Fruit fly (Drosophila melanogaster): Measurements from ENCODE around the gene SmE.

SmE gene

dm6 chr2L:7875676-7876075 lies 9.6 kb downstream of the SmE start:
- no peak for TF ChIP-seq CG1621 (tag; optimal IDR thresholded peaks at IDR 0.05)
- no peak for TF ChIP-seq eg (GFP tag; IDR thresholded peaks at IDR 0.05)
- TF ChIP-seq CG8632 (GFP tag; optimal IDR thresholded peaks at IDR 0.05), result peak; percentile 50
- peak; percentile 3 for TF ChIP-seq vri (GFP tag; optimal IDR thresholded peaks at IDR 0.05)
- TF ChIP-seq fd85E (GFP tag; optimal IDR thresholded peaks at IDR 0.05), result no peak
- TF ChIP-seq Eip78C (GFP tag), result peak; percentile 79
- no peak for TF ChIP-seq Sox14 (GFP tag; optimal IDR thresholded peaks at IDR 0.05)
- no peak for TF ChIP-seq CG11294 (GFP tag; IDR thresholded peaks at IDR 0.05)
- peak; percentile 42 for TF ChIP-seq OdsH (GFP tag; optimal IDR thresholded peaks at IDR 0.05)
- peak; percentile 30 for TF ChIP-seq Eip75B (GFP tag; optimal IDR thresholded peaks at IDR 0.05)
- TF ChIP-seq net (GFP tag; optimal IDR thresholded peaks at IDR 0.05), result peak; percentile 46
- peak; percentile 27; the same call in 1 of the 2 replicates for TF ChIP-seq CG15336 (GFP tag; IDR thresholded peaks at IDR 0.05)
- peak; percentile 57 for TF ChIP-seq esn (GFP tag; optimal IDR thresholded peaks at IDR 0.05)
- peak; percentile 17 for TF ChIP-seq Sox15 (GFP tag; optimal IDR thresholded peaks at IDR 0.05)
- TF ChIP-seq spab (GFP tag; optimal IDR thresholded peaks at IDR 0.05), result no peak
- TF ChIP-seq Smox (GFP tag; optimal IDR thresholded peaks at IDR 0.05), result peak; percentile 37
- TF ChIP-seq CG7368 (GFP tag; optimal IDR thresholded peaks at IDR 0.05), result peak; percentile 2
- no peak for TF ChIP-seq CG32006 (GFP tag; optimal IDR thresholded peaks at IDR 0.05)
- no peak for TF ChIP-seq dsx (GFP tag; optimal IDR thresholded peaks at IDR 0.05; ENCODE audit: poor library complexity, severe bottlenecking)
- TF ChIP-seq CG6808 (GFP tag; optimal IDR thresholded peaks at IDR 0.05), result peak; percentile 12
- TF ChIP-seq achi (GFP tag; optimal IDR thresholded peaks at IDR 0.05), result peak; percentile 37
- TF ChIP-seq lz (GFP tag; optimal IDR thresholded peaks at IDR 0.05), result peak; percentile 44
- TF ChIP-seq Blimp-1 (GFP tag; optimal IDR thresholded peaks at IDR 0.05), result no peak
- peak in 1 of 2 experiments; percentile 16 for TF ChIP-seq ss (GFP tag; optimal IDR thresholded peaks at IDR 0.05)
- TF ChIP-seq CG11902 (GFP tag; optimal IDR thresholded peaks at IDR 0.05), result no peak
- peak; percentile 51 for TF ChIP-seq topi (GFP tag; optimal IDR thresholded peaks at IDR 0.05)
- no peak for TF ChIP-seq CG9139 (GFP tag; optimal IDR thresholded peaks at IDR 0.05)
- peak; percentile 40 for TF ChIP-seq Hr39 (GFP tag; optimal IDR thresholded peaks at IDR 0.05)
- peak; percentile 68; the same call in 2 of the 3 replicates for TF ChIP-seq CG6163 (GFP tag; IDR thresholded peaks at IDR 0.05)
- TF ChIP-seq Sox102F (GFP tag; optimal IDR thresholded peaks at IDR 0.05), result peak; percentile 31
- TF ChIP-seq CG8319 (GFP tag; optimal IDR thresholded peaks at IDR 0.05), result peak; percentile 1
- TF ChIP-seq Gug (GFP tag; IDR thresholded peaks at IDR 0.05), result no peak
- TF ChIP-seq acj6 (GFP tag; optimal IDR thresholded peaks at IDR 0.05), result peak; percentile 45
- TF ChIP-seq Ets96B (tag; optimal IDR thresholded peaks at IDR 0.05), result peak; percentile 17
- peak; percentile 73 for TF ChIP-seq svp (GFP tag)
- TF ChIP-seq CG11762 (GFP tag; optimal IDR thresholded peaks at IDR 0.05; ENCODE audit: insufficient read depth), result peak; percentile 17
- no peak for TF ChIP-seq CG6854 (GFP tag; optimal IDR thresholded peaks at IDR 0.05)
- no peak for TF ChIP-seq CG8119 (GFP tag; IDR thresholded peaks at IDR 0.05)
- no peak for TF ChIP-seq CG6276 (GFP tag; optimal IDR thresholded peaks at IDR 0.05)
- peak; percentile 37 for TF ChIP-seq pdm3 (GFP tag; optimal IDR thresholded peaks at IDR 0.05)
- no peak for TF ChIP-seq Lpt (GFP tag; optimal IDR thresholded peaks at IDR 0.05)
- no peak for TF ChIP-seq CG16779 (tag; optimal IDR thresholded peaks at IDR 0.05)
- TF ChIP-seq fd59A (GFP tag; optimal IDR thresholded peaks at IDR 0.05), result no peak
- no peak for TF ChIP-seq Hr38 (GFP tag; optimal IDR thresholded peaks at IDR 0.05)
- peak; percentile 35 for TF ChIP-seq CG10631 (GFP tag; optimal IDR thresholded peaks at IDR 0.05)
- no peak for TF ChIP-seq Eip93F (GFP tag; optimal IDR thresholded peaks at IDR 0.05)
- peak; percentile 35 for TF ChIP-seq CG3032 (tag; optimal IDR thresholded peaks at IDR 0.05)
- TF ChIP-seq Hr4 (GFP tag; optimal IDR thresholded peaks at IDR 0.05), result no peak
- TF ChIP-seq CG4318 (GFP tag; optimal IDR thresholded peaks at IDR 0.05), result no peak
- TF ChIP-seq Ets21C (GFP tag; optimal IDR thresholded peaks at IDR 0.05), result peak; percentile 19
- peak; percentile 38 for TF ChIP-seq cyc (GFP tag; optimal IDR thresholded peaks at IDR 0.05)
- peak; percentile 55 for TF ChIP-seq CG3919 (GFP tag; optimal IDR thresholded peaks at IDR 0.05)
- TF ChIP-seq CG10669 (GFP tag; optimal IDR thresholded peaks at IDR 0.05), result peak; percentile 15
